Fruit fly (Drosophila melanogaster) whole organism, embryonic: ENCODE data around the gene CG18095.

Source experiments
- CG10321 ChIP-seq: fragments of 200-800 bp; sonication (Bioruptor generic); IDR thresholded peaks from 2 replicates; pipeline ENCODE4 v1.3.6; 2022; ENCODE audit warnings: missing biosample characterization, missing genetic modification characterization
- CG10366 ChIP-seq: fragments of 200-800 bp; sonication (Bioruptor generic); IDR thresholded peaks from 2 replicates; pipeline ENCODE4 v1.3.6; 2022; ENCODE audit warnings: missing biosample characterization, missing genetic modification characterization
- CG10431 ChIP-seq: fragments of 200-800 bp; sonication (Bioruptor generic); optimal IDR thresholded peaks from 3 replicates; lab custom pipeline; 2018; ENCODE audit warnings: missing biosample characterization, mild to moderate bottlenecking, missing genetic modification characterization
- CG10565 ChIP-seq: fragments of 200-800 bp; sonication (Bioruptor generic); optimal IDR thresholded peaks from 3 replicates; lab custom pipeline; 2016; ENCODE audit warnings: missing biosample characterization, mild to moderate bottlenecking, missing genetic modification characterization
- CG11398 ChIP-seq: fragments of 200-800 bp; sonication (Bioruptor generic); optimal IDR thresholded peaks from 2 replicates; lab custom pipeline; 2016; ENCODE audit warnings: missing biosample characterization, missing genetic modification characterization
- CG12769 ChIP-seq: fragments of 200-800 bp; sonication (Bioruptor generic); optimal IDR thresholded peaks from 2 replicates; lab custom pipeline; 2019; ENCODE audit warnings: missing biosample characterization, mild to moderate bottlenecking, missing genetic modification characterization, moderate library complexity
- CG13624 ChIP-seq: fragments of 200-800 bp; sonication (Bioruptor generic); optimal IDR thresholded peaks from 2 replicates; lab custom pipeline; 2016; ENCODE audit warnings: missing biosample characterization, missing genetic modification characterization
- CG15601 ChIP-seq: fragments of 200-800 bp; sonication (Bioruptor generic); optimal IDR thresholded peaks from 3 replicates; lab custom pipeline; 2019; ENCODE audit warnings: missing biosample characterization, mild to moderate bottlenecking, missing genetic modification characterization, moderate library complexity
- CG1603 ChIP-seq: fragments of 200-800 bp; sonication (Bioruptor generic); optimal IDR thresholded peaks from 2 replicates; lab custom pipeline; 2019; ENCODE audit warnings: missing biosample characterization, mild to moderate bottlenecking, missing genetic modification characterization, moderate library complexity
- CG16813 ChIP-seq: fragments of 200-800 bp; sonication (Bioruptor generic); IDR thresholded peaks from 3 replicates; pipeline ENCODE4 v1.3.6; 2022; ENCODE audit warnings: missing biosample characterization, missing genetic modification characterization; ENCODE audit not compliant: partially characterized antibody
- CG17912 ChIP-seq: fragments of 200-800 bp; sonication (Bioruptor generic); optimal IDR thresholded peaks from 2 replicates; lab custom pipeline; 2018; ENCODE audit warnings: missing biosample characterization, mild to moderate bottlenecking, missing genetic modification characterization
- CG1832 ChIP-seq: fragments of 200-800 bp; sonication (Bioruptor generic); optimal IDR thresholded peaks from 2 replicates; lab custom pipeline; 2017; ENCODE audit warnings: missing biosample characterization, mild to moderate bottlenecking, missing genetic modification characterization, inconsistent platforms
- CG18619 ChIP-seq: fragments of 200-800 bp; sonication (Bioruptor generic); optimal IDR thresholded peaks from 3 replicates; lab custom pipeline; 2017; ENCODE audit warnings: missing biosample characterization, mild to moderate bottlenecking, missing genetic modification characterization
- CG7839 ChIP-seq: fragments of 200-800 bp; sonication (Bioruptor generic); optimal IDR thresholded peaks from 3 replicates; lab custom pipeline; 2018; ENCODE audit warnings: missing biosample characterization, mild to moderate bottlenecking, missing genetic modification characterization, moderate library complexity
- CG8290 ChIP-seq, 3 experiments: fragments of 200-800 bp; sonication (Bioruptor generic); optimal IDR thresholded peaks; 2 replicates each; lab custom pipeline; 2016 to 2019; ENCODE audit warnings: missing biosample characterization in 3 of 3, missing genetic modification characterization in 3 of 3, mild to moderate bottlenecking in 2 of 3, moderate library complexity in 1 of 3
- CoRest ChIP-seq: fragments of 200-800 bp; sonication (Bioruptor generic); optimal IDR thresholded peaks from 3 replicates; lab custom pipeline; 2018; ENCODE audit warnings: missing biosample characterization, mild to moderate bottlenecking, missing genetic modification characterization, moderate library complexity
- Doc2 ChIP-seq: fragments of 200-800 bp; sonication (Bioruptor generic); IDR thresholded peaks from 2 replicates; pipeline ENCODE4 v1.3.6; 2022; ENCODE audit warnings: missing biosample characterization, missing genetic modification characterization
- Hr78 ChIP-seq, 2 experiments: fragments of 200-800 bp in 1 of 2; fragments of >200 bp in 1 of 2; sonication (Bioruptor generic) in 1 of 2; optimal IDR thresholded peaks; 2 replicates each; lab custom pipeline; 2017 to 2019; ENCODE audit warnings: missing biosample characterization in 2 of 2, missing genetic modification characterization in 2 of 2, mild to moderate bottlenecking in 1 of 2, moderate library complexity in 1 of 2
- Lhr ChIP-seq: fragments of 200-800 bp; sonication (Bioruptor generic); optimal IDR thresholded peaks from 3 replicates; lab custom pipeline; 2017; ENCODE audit warnings: mild to moderate bottlenecking, missing biosample characterization, missing genetic modification reagents, missing genetic modification characterization
- Rfx ChIP-seq: fragments of 200-800 bp; sonication (Bioruptor generic); IDR thresholded peaks from 2 replicates; pipeline ENCODE4 v1.3.6; 2022; ENCODE audit warnings: missing biosample characterization, missing genetic modification characterization
- Sin3A ChIP-seq: fragments of >200 bp; optimal IDR thresholded peaks from 2 replicates; lab custom pipeline; 2018
- Sox100B ChIP-seq: fragments of 200-800 bp; sonication (Bioruptor generic); optimal IDR thresholded peaks from 3 replicates; lab custom pipeline; 2018; ENCODE audit warnings: missing biosample characterization, mild to moderate bottlenecking, missing genetic modification characterization
- Stat92E ChIP-seq, 3 experiments: fragments of >200 bp in 2 of 3; fragments of 200-800 bp in 1 of 3; sonication (Bioruptor generic) in 1 of 3; optimal IDR thresholded peaks; 2 replicates each; lab custom pipeline; 2017 to 2019; ENCODE audit warnings: missing biosample characterization in 3 of 3, missing genetic modification characterization in 3 of 3, mild to moderate bottlenecking in 1 of 3, moderate library complexity in 1 of 3
- Trl ChIP-seq, 3 experiments: fragments of >200 bp in 2 of 3; fragments of 200-800 bp in 1 of 3; sonication (Bioruptor generic) in 1 of 3; optimal IDR thresholded peaks; 2 replicates in 1 of 3; 3 replicates in 2 of 3; lab custom pipeline; 2016 to 2017; ENCODE audit warnings: missing biosample characterization in 1 of 3, missing genetic modification characterization in 1 of 3
- Xrp1 ChIP-seq: fragments of 200-800 bp; sonication (Bioruptor generic); IDR thresholded peaks from 2 replicates; pipeline ENCODE4 v1.3.6; 2022; ENCODE audit warnings: missing biosample characterization, missing genetic modification characterization
- az2 ChIP-seq: fragments of 200-800 bp; sonication (Bioruptor generic); optimal IDR thresholded peaks from 3 replicates; lab custom pipeline; 2016; ENCODE audit warnings: missing biosample characterization, missing genetic modification characterization
- bsh ChIP-seq, 2 experiments: fragments of 200-800 bp; sonication (Bioruptor generic); optimal IDR thresholded peaks; 2 replicates each; lab custom pipeline; 2017 to 2018; ENCODE audit warnings: mild to moderate bottlenecking in 2 of 2, missing biosample characterization in 2 of 2, missing genetic modification characterization in 2 of 2, moderate library complexity in 1 of 2
- chm ChIP-seq: fragments of 200-800 bp; sonication (Bioruptor generic); IDR thresholded peaks from 2 replicates; pipeline ENCODE4 v1.3.6; 2022; ENCODE audit warnings: missing biosample characterization, missing genetic modification characterization
- chn ChIP-seq: fragments of 200-800 bp; sonication (Bioruptor generic); optimal IDR thresholded peaks from 2 replicates; lab custom pipeline; 2016; ENCODE audit warnings: missing biosample characterization, missing genetic modification characterization
- ci ChIP-seq: fragments of 200-800 bp; sonication (Bioruptor generic); IDR thresholded peaks from 3 replicates; pipeline ENCODE4 v1.3.6; 2022; ENCODE audit warnings: missing biosample characterization, missing genetic modification characterization
- dan ChIP-seq: fragments of 200-800 bp; sonication (Bioruptor generic); IDR thresholded peaks from 2 replicates; pipeline ENCODE4 v1.3.6; 2022; ENCODE audit warnings: missing biosample characterization, missing genetic modification characterization
- ftz-f1 ChIP-seq: fragments of 200-800 bp; sonication (Bioruptor generic); optimal IDR thresholded peaks from 2 replicates; lab custom pipeline; 2016; ENCODE audit warnings: missing biosample characterization, missing genetic modification characterization
- gce ChIP-seq: fragments of 200-800 bp; sonication (Bioruptor generic); IDR thresholded peaks from 3 replicates; pipeline ENCODE4 v1.3.6; 2022; ENCODE audit warnings: missing biosample characterization, missing genetic modification characterization
- gem ChIP-seq: fragments of 200-800 bp; sonication (Bioruptor generic); optimal IDR thresholded peaks from 2 replicates; lab custom pipeline; 2019; ENCODE audit warnings: missing biosample characterization, mild to moderate bottlenecking, missing genetic modification characterization, moderate library complexity
- gsb-n ChIP-seq: fragments of 200-800 bp; sonication (Bioruptor generic); optimal IDR thresholded peaks from 3 replicates; lab custom pipeline; 2018; ENCODE audit warnings: missing biosample characterization, mild to moderate bottlenecking, missing genetic modification characterization
- jing ChIP-seq: fragments of 200-800 bp; sonication (Bioruptor generic); optimal IDR thresholded peaks from 2 replicates; lab custom pipeline; 2018; ENCODE audit warnings: missing biosample characterization, mild to moderate bottlenecking, missing genetic modification characterization
- mam ChIP-seq: fragments of 200-800 bp; sonication (Bioruptor generic); optimal IDR thresholded peaks from 3 replicates; lab custom pipeline; 2016; ENCODE audit warnings: missing biosample characterization, missing genetic modification characterization
- nerfin-1 ChIP-seq: fragments of 200-800 bp; sonication (Bioruptor generic); optimal IDR thresholded peaks from 3 replicates; lab custom pipeline; 2019; ENCODE audit warnings: missing biosample characterization, mild to moderate bottlenecking, missing genetic modification characterization, moderate library complexity
- nom ChIP-seq: fragments of 200-800 bp; sonication (Bioruptor generic); optimal IDR thresholded peaks from 2 replicates; lab custom pipeline; 2017; ENCODE audit warnings: missing biosample characterization, missing genetic modification characterization, mild to moderate bottlenecking, moderate library complexity, missing genetic modification reagents
- pfk ChIP-seq: fragments of 200-800 bp; sonication (Bioruptor generic); optimal IDR thresholded peaks from 2 replicates; lab custom pipeline; 2018; ENCODE audit warnings: missing biosample characterization, mild to moderate bottlenecking, missing genetic modification characterization, moderate library complexity
- row ChIP-seq: fragments of 200-800 bp; sonication (Bioruptor generic); IDR thresholded peaks from 3 replicates; pipeline ENCODE4 v1.3.6; 2022; ENCODE audit warnings: missing biosample characterization, missing genetic modification characterization
- sens-2 ChIP-seq: fragments of 200-800 bp; sonication (Bioruptor generic); IDR thresholded peaks from 2 replicates; pipeline ENCODE4 v1.3.6; 2022; ENCODE audit warnings: missing biosample characterization, missing genetic modification characterization
- sim ChIP-seq: fragments of 200-800 bp; sonication (Bioruptor generic); IDR thresholded peaks from 2 replicates; pipeline ENCODE4 v1.3.6; 2022; ENCODE audit warnings: missing biosample characterization, missing genetic modification characterization
- so ChIP-seq: fragments of 200-800 bp; sonication (Bioruptor generic); IDR thresholded peaks from 3 replicates; pipeline ENCODE4 v1.3.6; 2022; ENCODE audit warnings: missing biosample characterization, missing genetic modification characterization

The CG18095 gene

DNA sequence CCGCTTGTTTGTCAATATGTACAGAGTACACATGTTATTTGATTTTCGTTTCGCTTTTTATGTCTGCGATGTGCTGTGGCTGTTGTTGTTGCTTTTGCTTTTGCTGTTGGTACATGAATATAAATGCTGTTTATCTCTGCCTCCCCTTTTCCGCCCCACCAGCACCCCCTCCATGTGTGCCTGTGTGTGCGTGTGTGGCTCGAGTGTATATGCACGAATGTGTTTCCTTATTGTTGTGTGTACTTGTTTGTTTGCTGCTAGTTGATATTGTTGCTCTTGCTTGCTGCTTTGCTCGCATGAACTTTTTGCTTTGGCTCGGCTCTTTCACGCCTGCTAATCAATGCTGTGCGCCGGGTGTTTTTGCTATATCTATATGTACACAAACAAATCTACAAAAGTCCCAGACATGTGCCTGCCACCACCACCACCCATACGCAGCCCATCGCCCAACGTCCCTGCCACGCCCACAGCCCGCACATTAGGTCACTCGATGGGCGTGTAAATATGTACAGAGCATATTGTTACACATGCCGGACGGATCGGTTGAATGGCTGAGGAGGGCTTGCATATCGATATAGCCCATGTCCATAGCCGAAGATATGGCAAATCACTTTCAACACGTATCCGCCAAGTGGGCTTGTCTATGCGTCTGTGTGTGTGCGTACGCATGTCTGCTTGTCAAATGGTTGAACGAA is 7.1 kb downstream of the CG18095 start (continued):
- peak; percentile 100 for TF ChIP-seq CG17912 (GFP tag; lab: Kevin White, UChicago)
- peak; percentile 96 for TF ChIP-seq chn (GFP tag; lab: Kevin White, UChicago)
- peak; percentile 82 for TF ChIP-seq ftz-f1 (GFP tag; lab: Kevin White, UChicago)
- TF ChIP-seq CoRest (tag; lab: Kevin White, UChicago), result peak; percentile 98
- no peak for TF ChIP-seq Sin3A (lab: Kevin White, UChicago)
- peak; percentile 98 for TF ChIP-seq mam (GFP tag; lab: Kevin White, UChicago)
- TF ChIP-seq jing (GFP tag; lab: Kevin White, UChicago), result peak; percentile 98
- peak in 1 of 3 experiments; percentile 85 for TF ChIP-seq Stat92E (GFP tag; optimal IDR thresholded peaks at IDR 0.05; lab: Kevin White, UChicago)
- TF ChIP-seq pfk, result peak; percentile 92
- TF ChIP-seq CG18619 (GFP tag; lab: Kevin White, UChicago), result peak; percentile 100
- TF ChIP-seq nerfin-1 (tag; lab: Kevin White, UChicago), result peak; percentile 99
- TF ChIP-seq az2 (GFP tag; lab: Kevin White, UChicago), result peak; percentile 90
- TF ChIP-seq CG11398 (GFP tag; lab: Kevin White, UChicago), result peak; percentile 100
- peak; percentile 100 for TF ChIP-seq Sox100B (GFP tag; lab: Kevin White, UChicago)
- peak; percentile 99 for TF ChIP-seq CG15601 (tag; lab: Kevin White, UChicago)
- no peak for TF ChIP-seq CG16813 (GFP tag; lab: Robert Waterston, UW)
- TF ChIP-seq nom (GFP tag; lab: Kevin White, UChicago), result peak; percentile 81
- TF ChIP-seq Doc2 (GFP tag; lab: Robert Waterston, UW), result peak; percentile 88
- TF ChIP-seq Lhr (GFP tag; lab: Kevin White, UChicago), result peak; percentile 100

- TF ChIP-seq CG1832 (peak; percentile 46), CG10431 (GFP tag; lab: Kevin White, UChicago) (peak; percentile 39), gem (tag; lab: Kevin White, UChicago) (peak; percentile 31), sens-2 (GFP tag; lab: Robert Waterston, UW) (0 out of 2 replicates have a peak, but pooled peaks have one; percentile 22), row (GFP tag; lab: Robert Waterston, UW) (peak; percentile 72), CG10366 (peak; percentile 19; the same call in 1 of the 2 replicates), bsh (GFP tag; optimal IDR thresholded peaks at IDR 0.05; lab: Kevin White, UChicago) (peak in 1 of 2 experiments; percentile 2), so (no peak), sim (GFP tag; lab: Robert Waterston, UW) (no peak), Trl (optimal IDR thresholded peaks at IDR 0.05; lab: Kevin White, UChicago) (peak; percentile 65 to 85), Trl (GFP tag; optimal IDR thresholded peaks at IDR 0.05; lab: Kevin White, UChicago) (no peak), jing (GFP tag; lab: Kevin White, UChicago) (no peak), dan (GFP tag; lab: Robert Waterston, UW) (no peak), Xrp1 (GFP tag; lab: Robert Waterston, UW) (peak; percentile 46; the same call in 1 of the 2 replicates), CG12769 (tag; lab: Kevin White, UChicago) (no peak), CG10321 (GFP tag; lab: Robert Waterston, UW) (no peak), CG1603 (tag; lab: Kevin White, UChicago) (peak; percentile 6), gce (GFP tag; lab: Robert Waterston, UW) (no peak), nerfin-1 (tag; lab: Kevin White, UChicago) (no peak), chm (no peak), CG13624 (GFP tag; lab: Kevin White, UChicago) (no peak), Rfx (GFP tag; lab: Robert Waterston, UW) (no peak), CG7839 (tag; lab: Kevin White, UChicago) (no peak), Hr78 (GFP tag; optimal IDR thresholded peaks at IDR 0.05; lab: Kevin White, UChicago) (peak in 1 of 2 experiments; percentile 87), CG10565 (GFP tag; lab: Kevin White, UChicago) (no peak), gsb-n (tag; lab: Kevin White, UChicago) (no peak), ci (GFP tag; lab: Robert Waterston, UW) (0 out of 3 replicates have a peak, but pooled peaks have one; percentile 25), CG8290 (GFP tag; optimal IDR thresholded peaks at IDR 0.05; lab: Kevin White, UChicago) (no peak), CG8290 (tag; optimal IDR thresholded peaks at IDR 0.05; lab: Kevin White, UChicago) (peak in 1 of 2 experiments; percentile 23)
Measured at dm6 chr2L:14023136-14024050, 7.9 kb downstream of the CG18095 start.
